Fruit fly (Drosophila melanogaster) whole organism, embryonic: ENCODE results near the gene CG6296.

Source experiments
- CG10274 ChIP-seq: fragments of 200-800 bp; sonication (Bioruptor generic); optimal IDR thresholded peaks from 3 replicates; lab custom pipeline; 2017; ENCODE audit warnings: missing biosample characterization, mild to moderate bottlenecking, missing genetic modification characterization
- CG11247 ChIP-seq: fragments of 200-800 bp; sonication (Bioruptor generic); IDR thresholded peaks from 2 replicates; pipeline ENCODE4 v1.3.6; 2022; ENCODE audit warnings: missing biosample characterization, missing genetic modification characterization
- CG11696 ChIP-seq: fragments of 200-800 bp; sonication (Bioruptor generic); IDR thresholded peaks from 2 replicates; pipeline ENCODE4 v1.3.6; 2022; ENCODE audit warnings: missing biosample characterization, missing genetic modification characterization
- CG1233 ChIP-seq: fragments of 200-800 bp; sonication (Bioruptor generic); optimal IDR thresholded peaks from 4 replicates; lab custom pipeline; 2018; ENCODE audit warnings: missing biosample characterization, mild to moderate bottlenecking, missing genetic modification characterization
- CG14710 ChIP-seq: fragments of 200-800 bp; sonication (Bioruptor generic); optimal IDR thresholded peaks from 3 replicates; lab custom pipeline; 2019; ENCODE audit warnings: missing biosample characterization, mild to moderate bottlenecking, missing genetic modification characterization, moderate library complexity
- CG15514 ChIP-seq: fragments of 200-800 bp; sonication (Bioruptor generic); optimal IDR thresholded peaks from 3 replicates; lab custom pipeline; 2017; ENCODE audit warnings: missing biosample characterization, missing genetic modification characterization, mild to moderate bottlenecking, moderate library complexity, missing genetic modification reagents
- CG17568 ChIP-seq: fragments of 200-800 bp; sonication (Bioruptor generic); optimal IDR thresholded peaks from 2 replicates; lab custom pipeline; 2018; ENCODE audit warnings: missing biosample characterization, mild to moderate bottlenecking, missing genetic modification characterization, moderate library complexity
- CG18619 ChIP-seq: fragments of 200-800 bp; sonication (Bioruptor generic); optimal IDR thresholded peaks from 3 replicates; lab custom pipeline; 2017; ENCODE audit warnings: missing biosample characterization, mild to moderate bottlenecking, missing genetic modification characterization
- CG18764 ChIP-seq: fragments of 200-800 bp; sonication (Bioruptor generic); optimal IDR thresholded peaks from 3 replicates; lab custom pipeline; 2016; ENCODE audit warnings: missing biosample characterization, missing genetic modification characterization
- CG2120 ChIP-seq: fragments of 200-800 bp; sonication (Bioruptor generic); optimal IDR thresholded peaks from 3 replicates; lab custom pipeline; 2016; ENCODE audit warnings: missing biosample characterization, missing genetic modification characterization
- CG2712 ChIP-seq: fragments of 200-800 bp; optimal IDR thresholded peaks from 3 replicates; lab custom pipeline; 2019; ENCODE audit warnings: missing biosample characterization, mild to moderate bottlenecking, missing genetic modification characterization, moderate library complexity
- CG31388 ChIP-seq: fragments of 200-800 bp; sonication (Bioruptor generic); optimal IDR thresholded peaks from 2 replicates; lab custom pipeline; 2016; ENCODE audit warnings: missing biosample characterization, missing genetic modification characterization
- CG32532 ChIP-seq: fragments of 200-800 bp; sonication (Bioruptor generic); IDR thresholded peaks from 2 replicates; pipeline ENCODE4 v1.3.6; 2022; ENCODE audit warnings: missing biosample characterization, missing genetic modification characterization
- CG43689 ChIP-seq: fragments of 200-800 bp; sonication (Bioruptor generic); IDR thresholded peaks from 2 replicates; pipeline ENCODE4 v1.3.6; 2022; ENCODE audit warnings: missing biosample characterization, missing genetic modification characterization
- CG4820 ChIP-seq: fragments of 200-800 bp; sonication (Bioruptor generic); optimal IDR thresholded peaks from 3 replicates; lab custom pipeline; 2016; ENCODE audit warnings: missing biosample characterization, missing genetic modification characterization
- CG5180 ChIP-seq: fragments of 200-800 bp; sonication (Bioruptor generic); optimal IDR thresholded peaks from 3 replicates; lab custom pipeline; 2017; ENCODE audit warnings: missing biosample characterization, missing genetic modification characterization, mild to moderate bottlenecking, moderate library complexity, missing genetic modification reagents
- CG5953 ChIP-seq: fragments of 200-800 bp; sonication (Bioruptor generic); IDR thresholded peaks from 2 replicates; pipeline ENCODE4 v1.3.6; 2022; ENCODE audit warnings: missing biosample characterization, missing genetic modification characterization
- CG6175 ChIP-seq: fragments of 200-800 bp; sonication (Bioruptor generic); IDR thresholded peaks from 3 replicates; pipeline ENCODE4 v1.3.6; 2022; ENCODE audit warnings: missing biosample characterization, missing genetic modification characterization
- CG7556 ChIP-seq: fragments of 200-800 bp; sonication (Bioruptor generic); optimal IDR thresholded peaks from 2 replicates; lab custom pipeline; 2017; ENCODE audit warnings: missing biosample characterization, mild to moderate bottlenecking, missing genetic modification characterization
- CG7987 ChIP-seq: fragments of 200-800 bp; sonication (Bioruptor generic); optimal IDR thresholded peaks from 2 replicates; lab custom pipeline; 2018; ENCODE audit warnings: missing biosample characterization, mild to moderate bottlenecking, missing genetic modification characterization, moderate library complexity
- CG8765 ChIP-seq: fragments of 200-800 bp; sonication (Bioruptor generic); IDR thresholded peaks from 2 replicates; pipeline ENCODE4 v1.3.6; 2022; ENCODE audit warnings: missing biosample characterization, missing genetic modification characterization
- ERR ChIP-seq: fragments of 200-800 bp; sonication (Bioruptor generic); optimal IDR thresholded peaks from 2 replicates; lab custom pipeline; 2016; ENCODE audit warnings: missing biosample characterization, missing genetic modification characterization
- Ets65A ChIP-seq: fragments of 200-800 bp; sonication (Bioruptor generic); peaks from one replicate; lab custom pipeline; 2016; ENCODE audit warnings: missing biosample characterization, missing genetic modification characterization
- H15 ChIP-seq: fragments of 200-800 bp; sonication (Bioruptor generic); IDR thresholded peaks from 3 replicates; pipeline ENCODE4 v1.3.6; 2022; ENCODE audit warnings: missing biosample characterization, missing genetic modification characterization
- HLH3B ChIP-seq: fragments of 200-800 bp; sonication (Bioruptor generic); IDR thresholded peaks from 2 replicates; pipeline ENCODE4 v1.3.6; 2022; ENCODE audit warnings: missing biosample characterization, missing genetic modification characterization
- Hr78 ChIP-seq, 2 experiments: fragments of 200-800 bp in 1 of 2; fragments of >200 bp in 1 of 2; sonication (Bioruptor generic) in 1 of 2; optimal IDR thresholded peaks; 2 replicates each; lab custom pipeline; 2017 to 2019; ENCODE audit warnings: missing biosample characterization in 2 of 2, missing genetic modification characterization in 2 of 2, mild to moderate bottlenecking in 1 of 2, moderate library complexity in 1 of 2
- Max ChIP-seq: fragments of 200-800 bp; sonication (Bioruptor generic); optimal IDR thresholded peaks from 2 replicates; lab custom pipeline; 2016; ENCODE audit warnings: missing biosample characterization, mild to moderate bottlenecking, missing genetic modification characterization
- Oaz ChIP-seq: fragments of 200-800 bp; sonication (Bioruptor generic); IDR thresholded peaks from 2 replicates; pipeline ENCODE4 v1.3.6; 2022; ENCODE audit warnings: missing biosample characterization, missing genetic modification characterization
- Rx ChIP-seq: fragments of 200-800 bp; sonication (Bioruptor generic); IDR thresholded peaks from 2 replicates; pipeline ENCODE4 v1.3.6; 2022; ENCODE audit warnings: missing biosample characterization, missing genetic modification characterization
- Trl ChIP-seq, 3 experiments: fragments of >200 bp in 2 of 3; fragments of 200-800 bp in 1 of 3; sonication (Bioruptor generic) in 1 of 3; optimal IDR thresholded peaks; 2 replicates in 1 of 3; 3 replicates in 2 of 3; lab custom pipeline; 2016 to 2017; ENCODE audit warnings: missing biosample characterization in 1 of 3, missing genetic modification characterization in 1 of 3
- bsh ChIP-seq, 2 experiments: fragments of 200-800 bp; sonication (Bioruptor generic); optimal IDR thresholded peaks; 2 replicates each; lab custom pipeline; 2017 to 2018; ENCODE audit warnings: mild to moderate bottlenecking in 2 of 2, missing biosample characterization in 2 of 2, missing genetic modification characterization in 2 of 2, moderate library complexity in 1 of 2
- btn ChIP-seq: fragments of 200-800 bp; sonication (Bioruptor generic); optimal IDR thresholded peaks from 2 replicates; lab custom pipeline; 2016; ENCODE audit warnings: missing biosample characterization, missing genetic modification characterization
- crc ChIP-seq: fragments of 200-800 bp; sonication (Bioruptor generic); optimal IDR thresholded peaks from 2 replicates; lab custom pipeline; 2016; ENCODE audit warnings: missing biosample characterization, missing genetic modification characterization
- cwo ChIP-seq: fragments of 200-800 bp; sonication (Bioruptor generic); optimal IDR thresholded peaks from 3 replicates; lab custom pipeline; 2017; ENCODE audit warnings: missing biosample characterization, missing genetic modification characterization, mild to moderate bottlenecking, moderate library complexity, missing genetic modification reagents
- fd3F ChIP-seq: fragments of 200-800 bp; sonication (Bioruptor generic); optimal IDR thresholded peaks from 2 replicates; lab custom pipeline; 2018; ENCODE audit warnings: missing biosample characterization, mild to moderate bottlenecking, missing genetic modification characterization, moderate library complexity
- gce ChIP-seq: fragments of 200-800 bp; sonication (Bioruptor generic); IDR thresholded peaks from 3 replicates; pipeline ENCODE4 v1.3.6; 2022; ENCODE audit warnings: missing biosample characterization, missing genetic modification characterization
- jing ChIP-seq: fragments of 200-800 bp; sonication (Bioruptor generic); optimal IDR thresholded peaks from 2 replicates; lab custom pipeline; 2018; ENCODE audit warnings: missing biosample characterization, mild to moderate bottlenecking, missing genetic modification characterization
- lilli ChIP-seq: fragments of 200-800 bp; sonication (Bioruptor generic); optimal IDR thresholded peaks from 3 replicates; lab custom pipeline; 2016; ENCODE audit warnings: missing biosample characterization, missing genetic modification characterization
- lov ChIP-seq, 2 experiments: fragments of 200-800 bp in 1 of 2; fragments of >200 bp in 1 of 2; sonication (Bioruptor generic) in 1 of 2; IDR thresholded peaks in 1 of 2; optimal IDR thresholded peaks in 1 of 2; 2 replicates in 1 of 2; 3 replicates in 1 of 2; pipeline versions ENCODE4 v1.3.6 to Lab custom; 2017 to 2022; ENCODE audit warnings: missing biosample characterization in 1 of 2, missing genetic modification characterization in 1 of 2
- mam ChIP-seq: fragments of 200-800 bp; sonication (Bioruptor generic); optimal IDR thresholded peaks from 3 replicates; lab custom pipeline; 2016; ENCODE audit warnings: missing biosample characterization, missing genetic modification characterization
- nmo ChIP-seq: fragments of 200-800 bp; sonication (Bioruptor generic); optimal IDR thresholded peaks from 2 replicates; lab custom pipeline; 2018; ENCODE audit warnings: missing biosample characterization, mild to moderate bottlenecking, missing genetic modification characterization, moderate library complexity
- pan ChIP-seq, 4 experiments: fragments of >200 bp in 3 of 4; fragments of 200-800 bp in 1 of 4; sonication (Bioruptor generic) in 1 of 4; optimal IDR thresholded peaks in 3 of 4; IDR thresholded peaks in 1 of 4; 2 replicates each; pipeline versions ENCODE4 v1.3.6 to Lab custom; 2017 to 2022; ENCODE audit warnings: missing biosample characterization in 2 of 4, missing genetic modification characterization in 2 of 4, mixed read lengths in 1 of 4
- pros ChIP-seq: fragments of 200-800 bp; sonication (Bioruptor generic); optimal IDR thresholded peaks from 3 replicates; lab custom pipeline; 2019; ENCODE audit warnings: missing biosample characterization, mild to moderate bottlenecking, missing genetic modification characterization, moderate library complexity
- ro ChIP-seq: fragments of 200-800 bp; sonication (Bioruptor generic); IDR thresholded peaks from 2 replicates; pipeline ENCODE4 v1.3.6; 2022; ENCODE audit warnings: missing biosample characterization, missing genetic modification characterization
- row ChIP-seq: fragments of 200-800 bp; sonication (Bioruptor generic); IDR thresholded peaks from 3 replicates; pipeline ENCODE4 v1.3.6; 2022; ENCODE audit warnings: missing biosample characterization, missing genetic modification characterization
- slou ChIP-seq: fragments of 200-800 bp; sonication (Bioruptor generic); optimal IDR thresholded peaks from 3 replicates; lab custom pipeline; 2016; ENCODE audit warnings: missing biosample characterization, missing genetic modification characterization
- so ChIP-seq: fragments of 200-800 bp; sonication (Bioruptor generic); IDR thresholded peaks from 3 replicates; pipeline ENCODE4 v1.3.6; 2022; ENCODE audit warnings: missing biosample characterization, missing genetic modification characterization
- unpg ChIP-seq: fragments of 200-800 bp; sonication (Bioruptor generic); optimal IDR thresholded peaks from 3 replicates; lab custom pipeline; 2018; ENCODE audit warnings: missing biosample characterization, mild to moderate bottlenecking, missing genetic modification characterization, moderate library complexity
- zen ChIP-seq: fragments of 200-800 bp; sonication (Bioruptor generic); optimal IDR thresholded peaks from 3 replicates; lab custom pipeline; 2018; ENCODE audit warnings: missing biosample characterization, mild to moderate bottlenecking, missing genetic modification characterization, moderate library complexity

CG6296 gene

DNA sequence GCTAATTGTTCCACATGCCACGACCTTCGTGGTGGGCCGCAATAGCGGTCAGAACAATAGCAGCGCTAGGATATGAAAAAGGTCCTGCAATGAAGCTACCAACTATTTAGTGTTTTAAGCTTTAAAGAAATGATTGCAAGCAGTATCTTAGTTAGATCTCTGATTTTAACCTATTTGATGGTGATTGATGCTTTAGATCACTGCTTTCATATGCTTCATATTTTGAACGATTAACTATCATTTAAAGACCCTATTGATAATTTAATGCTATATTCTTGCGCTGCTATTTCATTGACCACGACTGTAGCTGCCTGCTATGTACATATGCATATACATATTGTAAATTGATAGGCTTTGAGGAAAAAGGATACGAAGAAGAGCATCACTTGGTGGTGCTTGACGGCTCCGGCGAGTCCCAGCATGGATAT lies 41.5 kb downstream of the CG6296 start (continued):
- TF ChIP-seq CG2712 (tag; lab: Kevin White, UChicago) (peak; percentile 70), CG4820 (GFP tag; lab: Kevin White, UChicago) (peak; percentile 79), nmo (peak; percentile 84), Trl (optimal IDR thresholded peaks at IDR 0.05; lab: Kevin White, UChicago) (no peak), Trl (GFP tag; optimal IDR thresholded peaks at IDR 0.05; lab: Kevin White, UChicago) (peak; percentile 16), CG5180 (GFP tag; lab: Kevin White, UChicago) (peak; percentile 68), bsh (GFP tag; optimal IDR thresholded peaks at IDR 0.05; lab: Kevin White, UChicago) (peak; percentile 46 to 48), Ets65A (GFP tag; lab: Kevin White, UChicago) (peak; percentile 96), pan (optimal IDR thresholded peaks at IDR 0.05; lab: Kevin White, UChicago) (no peak), pan (GFP tag; optimal IDR thresholded peaks at IDR 0.05 in 1 of 2, IDR thresholded peaks at IDR 0.05 in 1 of 2) (peak in 1 of 2 experiments; percentile 72), Hr78 (GFP tag; optimal IDR thresholded peaks at IDR 0.05; lab: Kevin White, UChicago) (peak in 1 of 2 experiments; percentile 25), lilli (peak; percentile 55), CG31388 (GFP tag; lab: Kevin White, UChicago) (peak; percentile 69), CG1233 (GFP tag; lab: Kevin White, UChicago) (peak; percentile 78), CG43689 (GFP tag; lab: Robert Waterston, UW) (no peak), cwo (peak; percentile 72), ERR (GFP tag; lab: Kevin White, UChicago) (peak; percentile 60), so (GFP tag; lab: Robert Waterston, UW) (peak; percentile 40; the same call in 1 of the 3 replicates), HLH3B (peak; percentile 63), CG5953 (GFP tag; lab: Robert Waterston, UW) (0 out of 2 replicates have a peak, but pooled peaks have one; percentile 17), crc (GFP tag; lab: Kevin White, UChicago) (peak; percentile 61), CG7556 (peak; percentile 52), Oaz (GFP tag; lab: Robert Waterston, UW) (no peak), CG8765 (GFP tag; lab: Robert Waterston, UW) (no peak), gce (GFP tag; lab: Robert Waterston, UW) (no peak; the same call in 2 of the 3 replicates), mam (GFP tag; lab: Kevin White, UChicago) (peak; percentile 68), CG14710 (tag; lab: Kevin White, UChicago) (peak; percentile 77), CG10274 (peak; percentile 5), CG2120 (GFP tag; lab: Kevin White, UChicago) (peak; percentile 67), fd3F (GFP tag; lab: Kevin White, UChicago) (peak; percentile 22), jing (GFP tag; lab: Kevin White, UChicago) (peak; percentile 0), Max (GFP tag; lab: Kevin White, UChicago) (peak; percentile 74), CG11247 (GFP tag; lab: Robert Waterston, UW) (no peak), Rx (GFP tag; lab: Robert Waterston, UW) (no peak), CG32532 (GFP tag; lab: Robert Waterston, UW) (peak; percentile 75), CG18619 (GFP tag; lab: Kevin White, UChicago) (peak; percentile 14), CG7987 (GFP tag; lab: Kevin White, UChicago) (peak; percentile 55), CG18764 (peak; percentile 74), unpg (peak; percentile 62), lov (optimal IDR thresholded peaks at IDR 0.05; lab: Kevin White, UChicago) (no peak), lov (GFP tag; IDR thresholded peaks at IDR 0.05; lab: Robert Waterston, UW) (no peak), row (GFP tag; lab: Robert Waterston, UW) (peak; percentile 35; the same call in 2 of the 3 replicates), CG11696 (peak; percentile 93), btn (GFP tag; lab: Kevin White, UChicago) (peak; percentile 56), pros (no peak), CG6175 (GFP tag; lab: Robert Waterston, UW) (no peak), H15 (0 out of 3 replicates have a peak, but pooled peaks have one; percentile 24), zen (tag; lab: Kevin White, UChicago) (peak; percentile 87), slou (GFP tag; lab: Kevin White, UChicago) (peak; percentile 48), CG15514 (GFP tag; lab: Kevin White, UChicago) (peak; percentile 68), CG17568 (GFP tag; lab: Kevin White, UChicago) (no peak), ro (GFP tag; lab: Robert Waterston, UW) (no peak)
